Fruit fly (Drosophila melanogaster) whole organism, embryonic: ENCODE measurements around the gene Sec20.

ENCODE experiments used
- Ada2b ChIP-seq: fragments of 200-800 bp; sonication (Bioruptor generic); IDR thresholded peaks from 2 replicates; pipeline ENCODE4 v1.3.6; 2022; ENCODE audit warnings: missing biosample characterization, missing genetic modification characterization
- Bdp1 ChIP-seq: fragments of 200-800 bp; sonication (Bioruptor generic); optimal IDR thresholded peaks from 3 replicates; lab custom pipeline; 2016; ENCODE audit warnings: missing biosample characterization, missing genetic modification characterization
- Bgb ChIP-seq: fragments of 200-800 bp; sonication (Bioruptor generic); IDR thresholded peaks from 2 replicates; pipeline ENCODE4 v1.3.6; 2022; ENCODE audit warnings: missing biosample characterization, missing genetic modification characterization; ENCODE audit not compliant: partially characterized antibody
- Blimp-1 ChIP-seq: fragments of 200-800 bp; sonication (Bioruptor generic); optimal IDR thresholded peaks from 3 replicates; lab custom pipeline; 2018; ENCODE audit warnings: missing biosample characterization, missing genetic modification characterization, mild to moderate bottlenecking, moderate library complexity, missing genetic modification reagents
- CG10565 ChIP-seq: fragments of 200-800 bp; sonication (Bioruptor generic); optimal IDR thresholded peaks from 3 replicates; lab custom pipeline; 2016; ENCODE audit warnings: missing biosample characterization, mild to moderate bottlenecking, missing genetic modification characterization
- CG10979 ChIP-seq: fragments of 200-800 bp; sonication (Bioruptor generic); optimal IDR thresholded peaks from 2 replicates; lab custom pipeline; 2018; ENCODE audit warnings: missing biosample characterization, mild to moderate bottlenecking, missing genetic modification characterization, moderate library complexity
- CG11696 ChIP-seq: fragments of 200-800 bp; sonication (Bioruptor generic); IDR thresholded peaks from 2 replicates; pipeline ENCODE4 v1.3.6; 2022; ENCODE audit warnings: missing biosample characterization, missing genetic modification characterization
- CG12155 ChIP-seq: fragments of 200-800 bp; sonication (Bioruptor generic); optimal IDR thresholded peaks from 3 replicates; lab custom pipeline; 2016; ENCODE audit warnings: missing biosample characterization, missing genetic modification characterization
- CG14710 ChIP-seq: fragments of 200-800 bp; sonication (Bioruptor generic); optimal IDR thresholded peaks from 3 replicates; lab custom pipeline; 2019; ENCODE audit warnings: missing biosample characterization, mild to moderate bottlenecking, missing genetic modification characterization, moderate library complexity
- CG16813 ChIP-seq: fragments of 200-800 bp; sonication (Bioruptor generic); IDR thresholded peaks from 3 replicates; pipeline ENCODE4 v1.3.6; 2022; ENCODE audit warnings: missing biosample characterization, missing genetic modification characterization; ENCODE audit not compliant: partially characterized antibody
- CG17385 ChIP-seq: fragments of 200-800 bp; sonication (Bioruptor generic); optimal IDR thresholded peaks from 3 replicates; lab custom pipeline; 2018; ENCODE audit warnings: missing biosample characterization, mild to moderate bottlenecking, missing genetic modification characterization
- CG17912 ChIP-seq: fragments of 200-800 bp; sonication (Bioruptor generic); optimal IDR thresholded peaks from 2 replicates; lab custom pipeline; 2018; ENCODE audit warnings: missing biosample characterization, mild to moderate bottlenecking, missing genetic modification characterization
- CG2129 ChIP-seq: fragments of 200-800 bp; sonication (Bioruptor generic); IDR thresholded peaks from 2 replicates; pipeline ENCODE4 v1.3.6; 2022; ENCODE audit warnings: missing biosample characterization, missing genetic modification characterization; ENCODE audit not compliant: partially characterized antibody
- CG2712 ChIP-seq: fragments of 200-800 bp; optimal IDR thresholded peaks from 3 replicates; lab custom pipeline; 2019; ENCODE audit warnings: missing biosample characterization, mild to moderate bottlenecking, missing genetic modification characterization, moderate library complexity
- CG6854 ChIP-seq: fragments of 200-800 bp; sonication (Bioruptor generic); optimal IDR thresholded peaks from 3 replicates; lab custom pipeline; 2017; ENCODE audit warnings: missing biosample characterization, mild to moderate bottlenecking, missing genetic modification characterization
- CG8281 ChIP-seq: fragments of 200-800 bp; sonication (Bioruptor generic); optimal IDR thresholded peaks from 2 replicates; lab custom pipeline; 2018; ENCODE audit warnings: missing biosample characterization, mild to moderate bottlenecking, missing genetic modification characterization, moderate library complexity
- CG8478 ChIP-seq: fragments of >200 bp; optimal IDR thresholded peaks from 2 replicates; lab custom pipeline; 2018
- CG9215 ChIP-seq: fragments of 200-800 bp; sonication (Bioruptor generic); IDR thresholded peaks from 2 replicates; pipeline ENCODE4 v1.3.6; 2022; ENCODE audit warnings: missing biosample characterization, missing genetic modification characterization
- CG9609 ChIP-seq: fragments of 200-800 bp; sonication (Bioruptor generic); optimal IDR thresholded peaks from 3 replicates; lab custom pipeline; 2016; ENCODE audit warnings: missing biosample characterization, missing genetic modification characterization
- CkIIα-i1 ChIP-seq: fragments of 200-800 bp; sonication (Bioruptor generic); IDR thresholded peaks from 2 replicates; pipeline ENCODE4 v1.3.6; 2022; ENCODE audit warnings: missing biosample characterization, missing genetic modification characterization
- Dp ChIP-seq: fragments of 200-800 bp; sonication (Bioruptor generic); optimal IDR thresholded peaks from 2 replicates; lab custom pipeline; 2018; ENCODE audit warnings: missing biosample characterization, mild to moderate bottlenecking, missing genetic modification characterization, moderate library complexity
- Gsc ChIP-seq: fragments of 200-800 bp; sonication (Bioruptor generic); IDR thresholded peaks from 2 replicates; pipeline ENCODE4 v1.3.6; 2022; ENCODE audit warnings: missing biosample characterization, missing genetic modification characterization
- Hmr ChIP-seq: fragments of 200-800 bp; sonication (Bioruptor generic); optimal IDR thresholded peaks from 3 replicates; lab custom pipeline; 2017; ENCODE audit warnings: mild to moderate bottlenecking, missing biosample characterization, missing genetic modification reagents, missing genetic modification characterization
- Med ChIP-seq: fragments of 200-800 bp; sonication (Bioruptor generic); peaks from one replicate; lab custom pipeline; 2016; ENCODE audit warnings: missing biosample characterization, missing genetic modification characterization, mild to moderate bottlenecking, inconsistent platforms, moderate library complexity
- Oli ChIP-seq: fragments of 200-800 bp; sonication (Bioruptor generic); optimal IDR thresholded peaks from 2 replicates; lab custom pipeline; 2018; ENCODE audit warnings: missing biosample characterization, mild to moderate bottlenecking, missing genetic modification characterization, moderate library complexity
- Stat92E ChIP-seq, 3 experiments: fragments of >200 bp in 2 of 3; fragments of 200-800 bp in 1 of 3; sonication (Bioruptor generic) in 1 of 3; optimal IDR thresholded peaks; 2 replicates each; lab custom pipeline; 2017 to 2019; ENCODE audit warnings: missing biosample characterization in 3 of 3, missing genetic modification characterization in 3 of 3, mild to moderate bottlenecking in 1 of 3, moderate library complexity in 1 of 3
- ab ChIP-seq: fragments of 200-800 bp; sonication (Bioruptor generic); optimal IDR thresholded peaks from 2 replicates; lab custom pipeline; 2016; ENCODE audit warnings: missing biosample characterization, missing genetic modification characterization
- ac ChIP-seq: fragments of 200-800 bp; sonication (Bioruptor generic); optimal IDR thresholded peaks from 3 replicates; lab custom pipeline; 2017; ENCODE audit warnings: missing biosample characterization, mild to moderate bottlenecking, missing genetic modification characterization
- amos ChIP-seq: fragments of 200-800 bp; sonication (Bioruptor generic); IDR thresholded peaks from 2 replicates; pipeline ENCODE4 v1.3.6; 2022; ENCODE audit warnings: missing biosample characterization, missing genetic modification characterization; ENCODE audit not compliant: partially characterized antibody
- ash1 ChIP-seq: fragments of 200-800 bp; sonication (Bioruptor generic); optimal IDR thresholded peaks from 2 replicates; lab custom pipeline; 2018; ENCODE audit warnings: missing biosample characterization, mild to moderate bottlenecking, missing genetic modification characterization
- corto ChIP-seq: fragments of 200-800 bp; sonication (Bioruptor generic); optimal IDR thresholded peaks from 2 replicates; lab custom pipeline; 2016; ENCODE audit warnings: missing biosample characterization, mild to moderate bottlenecking, missing genetic modification characterization, moderate library complexity
- croc ChIP-seq: fragments of 200-800 bp; sonication (Bioruptor generic); conservative IDR thresholded peaks from 3 replicates; pipeline ENCODE4 v1.3.6; 2022; ENCODE audit warnings: missing biosample characterization, missing genetic modification characterization
- fru ChIP-seq: fragments of >200 bp; optimal IDR thresholded peaks from 2 replicates; lab custom pipeline; 2017
- gcm2 ChIP-seq: fragments of 200-800 bp; sonication (Bioruptor generic); optimal IDR thresholded peaks from 2 replicates; lab custom pipeline; 2016; ENCODE audit warnings: missing biosample characterization, missing genetic modification characterization
- lmd ChIP-seq: fragments of 200-800 bp; sonication (Bioruptor generic); IDR thresholded peaks from 2 replicates; pipeline ENCODE4 v1.3.6; 2022; ENCODE audit warnings: missing biosample characterization, missing genetic modification characterization
- nerfin-2 ChIP-seq: fragments of 200-800 bp; sonication (Bioruptor generic); IDR thresholded peaks from 2 replicates; pipeline ENCODE4 v1.3.6; 2022; ENCODE audit warnings: missing biosample characterization, missing genetic modification characterization; ENCODE audit not compliant: partially characterized antibody
- nmo ChIP-seq: fragments of 200-800 bp; sonication (Bioruptor generic); optimal IDR thresholded peaks from 2 replicates; lab custom pipeline; 2018; ENCODE audit warnings: missing biosample characterization, mild to moderate bottlenecking, missing genetic modification characterization, moderate library complexity
- repo ChIP-seq: fragments of 200-800 bp; sonication (Bioruptor generic); optimal IDR thresholded peaks from 2 replicates; lab custom pipeline; 2016; ENCODE audit warnings: missing biosample characterization, missing genetic modification characterization
- row ChIP-seq: fragments of 200-800 bp; sonication (Bioruptor generic); IDR thresholded peaks from 3 replicates; pipeline ENCODE4 v1.3.6; 2022; ENCODE audit warnings: missing biosample characterization, missing genetic modification characterization
- salm ChIP-seq: fragments of 200-800 bp; sonication (Bioruptor generic); optimal IDR thresholded peaks from 2 replicates; lab custom pipeline; 2018; ENCODE audit warnings: missing biosample characterization, mild to moderate bottlenecking, missing genetic modification characterization
- sc ChIP-seq, 3 experiments: fragments of >200 bp in 2 of 3; fragments of 200-800 bp in 1 of 3; sonication (Bioruptor generic) in 1 of 3; optimal IDR thresholded peaks; 2 replicates in 2 of 3; 3 replicates in 1 of 3; lab custom pipeline; 2017; ENCODE audit warnings: mild to moderate bottlenecking in 1 of 3, missing biosample characterization in 1 of 3, missing genetic modification characterization in 1 of 3, missing genetic modification reagents in 1 of 3
- sens ChIP-seq: fragments of 200-800 bp; sonication (Bioruptor generic); peaks from one replicate; lab custom pipeline; 2016; ENCODE audit warnings: missing biosample characterization, missing genetic modification characterization
- shn ChIP-seq: fragments of 200-800 bp; sonication (Bioruptor generic); optimal IDR thresholded peaks from 3 replicates; lab custom pipeline; 2016; ENCODE audit warnings: missing biosample characterization, missing genetic modification characterization
- ssp ChIP-seq: fragments of 200-800 bp; sonication (Bioruptor generic); IDR thresholded peaks from 2 replicates; pipeline ENCODE4 v1.3.6; 2022; ENCODE audit warnings: missing biosample characterization, missing genetic modification characterization
- ttk ChIP-seq: fragments of 200-800 bp; sonication (Bioruptor generic); IDR thresholded peaks from 2 replicates; pipeline ENCODE4 v2.1.2; 2022; ENCODE audit warnings: missing biosample characterization, missing genetic modification characterization
- usp ChIP-seq: fragments of >200 bp; optimal IDR thresholded peaks from 2 replicates; lab custom pipeline; 2017; ENCODE audit warnings: missing biosample characterization, missing genetic modification characterization
- yki ChIP-seq: fragments of >200 bp; optimal IDR thresholded peaks from 3 replicates; lab custom pipeline; 2018
- zfh1 ChIP-seq: fragments of 200-800 bp; sonication (Bioruptor generic); IDR thresholded peaks from 3 replicates; pipeline ENCODE4 v1.3.6; 2022; ENCODE audit warnings: missing biosample characterization, missing genetic modification characterization

Gene Sec20

dm6 chr3R:5789025-5789953, 35.0 kb downstream of the Sec20 start, which contains the start of the genes Hat1 and Rpn5 (continued):
- no peak for TF ChIP-seq ash1 (GFP tag; lab: Kevin White, UChicago)
- TF ChIP-seq Blimp-1 (GFP tag; lab: Kevin White, UChicago) = peak; percentile 56
- TF ChIP-seq CG8478 (lab: Kevin White, UChicago) = no peak
- TF ChIP-seq salm (tag; lab: Kevin White, UChicago) = no peak
- peak; percentile 97 for TF ChIP-seq Med (GFP tag; lab: Kevin White, UChicago)
- peak; percentile 71 for TF ChIP-seq corto (GFP tag; lab: Kevin White, UChicago)
- no peak for TF ChIP-seq usp (GFP tag; lab: Kevin White, UChicago)
- peak; percentile 79 for TF ChIP-seq CG9215 (GFP tag; lab: Robert Waterston, UW)
- TF ChIP-seq CG16813 (GFP tag; lab: Robert Waterston, UW) = peak; percentile 78
- TF ChIP-seq amos (GFP tag; lab: Robert Waterston, UW) = peak; percentile 68
- peak; percentile 89 for TF ChIP-seq CG14710 (tag; lab: Kevin White, UChicago)
- TF ChIP-seq CG6854 (GFP tag; lab: Kevin White, UChicago) = no peak
- TF ChIP-seq Oli (tag; lab: Kevin White, UChicago) = peak; percentile 75
- peak; percentile 82 for TF ChIP-seq CG2712 (tag; lab: Kevin White, UChicago)
- no peak for TF ChIP-seq CG17912 (GFP tag; lab: Kevin White, UChicago)
- TF ChIP-seq Ada2b (GFP tag; lab: Robert Waterston, UW) = peak; percentile 56
- peak; percentile 76 for TF ChIP-seq repo (GFP tag; lab: Kevin White, UChicago)
- TF ChIP-seq croc (GFP tag; lab: Robert Waterston, UW) = peak; percentile 21; the same call in 1 of the 3 replicates
- peak; percentile 52 for TF ChIP-seq CG2129 (GFP tag; lab: Robert Waterston, UW)
- TF ChIP-seq ssp (GFP tag; lab: Robert Waterston, UW) = peak; percentile 68
- TF ChIP-seq CG12155 (GFP tag; lab: Kevin White, UChicago) = peak; percentile 86
- TF ChIP-seq fru (lab: Kevin White, UChicago) = no peak
- TF ChIP-seq CG10565 (GFP tag; lab: Kevin White, UChicago) = peak; percentile 17
- peak; percentile 55 for TF ChIP-seq gcm2 (GFP tag; lab: Kevin White, UChicago)
- TF ChIP-seq sc (optimal IDR thresholded peaks at IDR 0.05; lab: Kevin White, UChicago) = no peak
- TF ChIP-seq sc (GFP tag; optimal IDR thresholded peaks at IDR 0.05; lab: Kevin White, UChicago) = peak; percentile 63
- TF ChIP-seq CG17385 (GFP tag; lab: Kevin White, UChicago) = peak; percentile 66
- no peak for TF ChIP-seq yki
- peak; percentile 58; the same call in 2 of the 3 replicates for TF ChIP-seq zfh1 (GFP tag; lab: Robert Waterston, UW)
- peak; percentile 98 for TF ChIP-seq sens
- TF ChIP-seq nmo (GFP tag; lab: Kevin White, UChicago) = peak; percentile 87
- TF ChIP-seq CkIIα-i1 (GFP tag; lab: Robert Waterston, UW) = no peak
- peak; percentile 54; the same call in 1 of the 2 replicates for TF ChIP-seq ttk (GFP tag; lab: Robert Waterston, UW)
- peak; percentile 81 for TF ChIP-seq Hmr (GFP tag; lab: Kevin White, UChicago)
- TF ChIP-seq CG9609 (GFP tag; lab: Kevin White, UChicago) = peak; percentile 90
- TF ChIP-seq ab (GFP tag; lab: Kevin White, UChicago) = peak; percentile 82
- peak in 1 of 3 experiments; percentile 25 for TF ChIP-seq Stat92E (GFP tag; optimal IDR thresholded peaks at IDR 0.05; lab: Kevin White, UChicago)
- peak; percentile 70 for TF ChIP-seq lmd (GFP tag; lab: Robert Waterston, UW)
- TF ChIP-seq row (GFP tag; lab: Robert Waterston, UW) = peak; percentile 92
- peak; percentile 36 for TF ChIP-seq CG8281 (tag; lab: Kevin White, UChicago)
- peak; percentile 91 for TF ChIP-seq shn
- TF ChIP-seq Bgb (GFP tag; lab: Robert Waterston, UW) = peak; percentile 62
- TF ChIP-seq Dp (GFP tag; lab: Kevin White, UChicago) = peak; percentile 47
- TF ChIP-seq Gsc (GFP tag; lab: Robert Waterston, UW) = 0 out of 2 replicates have a peak, but pooled peaks have one; percentile 7
- TF ChIP-seq CG11696 = no peak
- TF ChIP-seq CG10979 (tag; lab: Kevin White, UChicago) = peak; percentile 79
- peak; percentile 68 for TF ChIP-seq nerfin-2 (GFP tag; lab: Robert Waterston, UW)
- peak; percentile 83 for TF ChIP-seq Bdp1
- TF ChIP-seq ac (GFP tag; lab: Kevin White, UChicago) = no peak
